Worm (Caenorhabditis elegans) whole organism, L2 larva: Measurements from ENCODE around the gene ani-3.

Source experiments
- C34F6.9 ChIP-seq: fragments of 150-350 bp; optimal IDR thresholded peaks from 2 replicates; lab custom pipeline; 2014; ENCODE audit warnings: missing biosample characterization, missing genetic modification characterization
- F13H6.1 ChIP-seq: sonication (generic microtip); optimal IDR thresholded peaks from 2 replicates; lab custom pipeline; 2016; ENCODE audit warnings: missing genetic modification characterization, missing compliant biosample characterization
- R02D3.7 ChIP-seq: fragments of 150-350 bp; optimal IDR thresholded peaks from 2 replicates; lab custom pipeline; 2014; ENCODE audit warnings: missing biosample characterization, missing genetic modification characterization
- Y55F3AM.14 ChIP-seq: fragments of 200-800 bp; sonication (Bioruptor generic); optimal IDR thresholded peaks from 2 replicates; lab custom pipeline; 2018; ENCODE audit warnings: mild to moderate bottlenecking, missing genetic modification characterization, missing compliant biosample characterization
- ZK546.5 ChIP-seq: sonication (generic microtip); optimal IDR thresholded peaks from 2 replicates; lab custom pipeline; 2017; ENCODE audit warnings: missing biosample characterization, missing genetic modification characterization
- alr-1 ChIP-seq: fragments of 150-350 bp; optimal IDR thresholded peaks from 2 replicates; lab custom pipeline; 2014; ENCODE audit warnings: missing biosample characterization, missing genetic modification characterization
- aly-2 ChIP-seq: fragments of 150-350 bp; optimal IDR thresholded peaks from 2 replicates; lab custom pipeline; 2014; ENCODE audit warnings: missing biosample characterization, missing genetic modification characterization
- ama-1 ChIP-seq: fragments of 150-350 bp; optimal IDR thresholded peaks from 2 replicates; lab custom pipeline; 2018; ENCODE audit warnings: inconsistent platforms
- blmp-1 ChIP-seq: sonication (generic microtip); optimal IDR thresholded peaks from 2 replicates; lab custom pipeline; 2017; ENCODE audit warnings: missing genetic modification characterization, mild to moderate bottlenecking, missing compliant biosample characterization, antibody characterized with exemption, moderate library complexity; ENCODE audit not compliant: insufficient read depth
- ceh-16 ChIP-seq: fragments of 150-350 bp; optimal IDR thresholded peaks from 2 replicates; lab custom pipeline; 2014; ENCODE audit warnings: missing biosample characterization, missing genetic modification characterization
- ceh-82 ChIP-seq: fragments of 150-350 bp; optimal IDR thresholded peaks from 2 replicates; lab custom pipeline; 2014; ENCODE audit warnings: missing biosample characterization, missing genetic modification characterization
- crh-2 ChIP-seq: sonication (generic microtip); optimal IDR thresholded peaks from 2 replicates; lab custom pipeline; 2017; ENCODE audit warnings: missing biosample characterization, missing genetic modification characterization
- dmd-4 ChIP-seq: sonication (generic microtip); optimal IDR thresholded peaks from 2 replicates; lab custom pipeline; 2017; ENCODE audit warnings: missing biosample characterization, missing genetic modification characterization
- elt-1 ChIP-seq: fragments of 150-350 bp; optimal IDR thresholded peaks from 2 replicates; lab custom pipeline; 2014; ENCODE audit warnings: missing biosample characterization, missing genetic modification characterization
- gmeb-1 ChIP-seq: fragments of 150-350 bp; optimal IDR thresholded peaks from 2 replicates; lab custom pipeline; 2014; ENCODE audit warnings: missing biosample characterization, missing genetic modification characterization
- lin-11 ChIP-seq: fragments of 150-350 bp; sonication (generic microtip); optimal IDR thresholded peaks from 2 replicates; lab custom pipeline; 2014; ENCODE audit warnings: missing biosample characterization, missing genetic modification characterization, inconsistent platforms, mixed read lengths
- lin-13 ChIP-seq: fragments of 150-350 bp; optimal IDR thresholded peaks from 2 replicates; lab custom pipeline; 2014; ENCODE audit warnings: missing biosample characterization, missing genetic modification reagents, missing genetic modification characterization
- lin-39 ChIP-seq: fragments of 150-350 bp; optimal IDR thresholded peaks from 2 replicates; lab custom pipeline; 2014; ENCODE audit warnings: missing biosample characterization, missing genetic modification reagents, missing genetic modification characterization
- lsy-2 ChIP-seq, 2 experiments: fragments of 150-350 bp in 1 of 2; sonication (generic microtip) in 1 of 2; optimal IDR thresholded peaks; 2 replicates each; lab custom pipeline; 2014 to 2017; ENCODE audit warnings: missing biosample characterization in 2 of 2, missing genetic modification characterization in 2 of 2
- mab-5 ChIP-seq: fragments of 150-350 bp; optimal IDR thresholded peaks from 2 replicates; lab custom pipeline; 2014; ENCODE audit warnings: missing biosample characterization, missing genetic modification characterization
- mbf-1 ChIP-seq: sonication (generic microtip); optimal IDR thresholded peaks from 2 replicates; lab custom pipeline; 2017; ENCODE audit warnings: missing biosample characterization, missing genetic modification characterization
- mdl-1 ChIP-seq, 2 experiments: fragments of 150-350 bp in 1 of 2; sonication (generic microtip) in 1 of 2; optimal IDR thresholded peaks; 2 replicates each; lab custom pipeline; 2017; ENCODE audit warnings: missing biosample characterization in 2 of 2, missing genetic modification characterization in 2 of 2
- nhr-11 ChIP-seq: fragments of 150-350 bp; optimal IDR thresholded peaks from 2 replicates; lab custom pipeline; 2014; ENCODE audit warnings: missing biosample characterization, missing genetic modification characterization
- nhr-21 ChIP-seq: fragments of 150-350 bp; optimal IDR thresholded peaks from 2 replicates; lab custom pipeline; 2014; ENCODE audit warnings: missing biosample characterization, missing genetic modification characterization
- nhr-237 ChIP-seq: fragments of 150-350 bp; optimal IDR thresholded peaks from 2 replicates; lab custom pipeline; 2014; ENCODE audit warnings: missing biosample characterization, missing genetic modification characterization
- nhr-25 ChIP-seq: fragments of 150-350 bp; sonication (generic microtip); optimal IDR thresholded peaks from 3 replicates; lab custom pipeline; 2014; ENCODE audit warnings: missing biosample characterization, missing genetic modification characterization
- nhr-77 ChIP-seq: fragments of 150-350 bp; optimal IDR thresholded peaks from 2 replicates; lab custom pipeline; 2014; ENCODE audit warnings: missing biosample characterization, missing genetic modification characterization
- sem-4 ChIP-seq: fragments of 150-350 bp; optimal IDR thresholded peaks from 2 replicates; lab custom pipeline; 2014; ENCODE audit warnings: missing biosample characterization, missing genetic modification reagents, missing genetic modification characterization
- skn-1 ChIP-seq: sonication (generic microtip); optimal IDR thresholded peaks from 2 replicates; lab custom pipeline; 2017; ENCODE audit warnings: missing biosample characterization, missing genetic modification characterization
- sma-3 ChIP-seq: sonication (generic microtip); optimal IDR thresholded peaks from 2 replicates; lab custom pipeline; 2016; ENCODE audit warnings: missing genetic modification reagents, missing genetic modification characterization, missing compliant biosample characterization
- sma-9 ChIP-seq, 2 experiments: fragments of 150-350 bp in 1 of 2; sonication (generic microtip) in 1 of 2; optimal IDR thresholded peaks; 2 replicates each; lab custom pipeline; 2014 to 2016; ENCODE audit warnings: missing genetic modification characterization in 2 of 2, mild to moderate bottlenecking in 1 of 2, missing biosample characterization in 1 of 2, missing compliant biosample characterization in 1 of 2, missing genetic modification reagents in 1 of 2, moderate library complexity in 1 of 2
- snpc-4 ChIP-seq: fragments of 150-350 bp; optimal IDR thresholded peaks from 2 replicates; lab custom pipeline; 2014; ENCODE audit warnings: missing biosample characterization, missing genetic modification characterization
- unc-39 ChIP-seq: fragments of 150-350 bp; optimal IDR thresholded peaks from 2 replicates; lab custom pipeline; 2014; ENCODE audit warnings: missing biosample characterization, missing genetic modification characterization
- unc-62 ChIP-seq: fragments of 150-350 bp; optimal IDR thresholded peaks from 2 replicates; lab custom pipeline; 2014; ENCODE audit warnings: missing biosample characterization, missing genetic modification reagents, missing genetic modification characterization
- ztf-1 ChIP-seq: fragments of 200-800 bp; sonication (Bioruptor generic); conservative IDR thresholded peaks from 2 replicates; pipeline ENCODE4 v1.3.6; 2022; ENCODE audit warnings: missing genetic modification characterization, missing compliant biosample characterization
- ztf-11 ChIP-seq: sonication (generic microtip); optimal IDR thresholded peaks from 2 replicates; lab custom pipeline; 2017; ENCODE audit warnings: missing biosample characterization, missing genetic modification characterization
- ztf-4 ChIP-seq: fragments of 150-350 bp; optimal IDR thresholded peaks from 2 replicates; lab custom pipeline; 2014; ENCODE audit warnings: missing biosample characterization, missing genetic modification characterization

The ani-3 gene

DNA sequence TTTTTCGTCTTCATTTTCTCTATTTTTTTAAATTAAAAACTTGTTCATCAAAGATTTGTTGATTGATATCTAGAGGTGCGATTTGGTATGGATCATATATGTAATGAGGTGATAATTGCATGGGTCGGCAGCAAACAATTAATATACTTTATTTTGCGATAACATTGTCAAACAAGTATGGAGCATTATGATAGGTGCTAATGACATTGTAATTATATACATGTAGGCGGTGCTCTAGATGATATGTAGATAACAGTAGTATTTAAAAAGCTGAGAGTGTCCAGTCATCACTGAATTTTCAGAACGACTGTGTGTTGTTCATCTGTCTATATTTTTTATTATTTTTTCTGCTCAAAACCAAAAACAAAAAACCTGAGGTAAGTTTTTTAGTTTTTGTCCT, 32.7 kb downstream of the ani-3 start, which contains the start of gene Y116F11A.1:
Gene Y116F11A.1 (plus strand): TSS at position 301 of the 400 bp plus-strand sequence.
- TF ChIP-seq aly-2, result no peak
- TF ChIP-seq ztf-11 (tag; lab: Kevin White, UChicago), result no peak
- TF ChIP-seq F13H6.1 (tag; lab: Kevin White, UChicago), result no peak
- TF ChIP-seq Y55F3AM.14, result no peak
- TF ChIP-seq C34F6.9 (tag; lab: Kevin White, UChicago), result no peak
- no peak for TF ChIP-seq gmeb-1 (tag; lab: Kevin White, UChicago)
- TF ChIP-seq sma-3, result no peak
- no peak for TF ChIP-seq mbf-1 (tag; lab: Kevin White, UChicago)

- TF ChIP-seq ama-1, result no peak
- TF ChIP-seq ztf-4, result no peak
- TF ChIP-seq aly-2, result no peak
- no peak for TF ChIP-seq R02D3.7 (tag; lab: Kevin White, UChicago)
- no peak for TF ChIP-seq sma-3
- no peak for TF ChIP-seq elt-1 (tag; lab: Kevin White, UChicago)
- TF ChIP-seq blmp-1, result no peak
- TF ChIP-seq mbf-1 (tag; lab: Kevin White, UChicago), result no peak
- TF ChIP-seq crh-2 (tag; lab: Kevin White, UChicago), result no peak
- no peak for TF ChIP-seq lin-39
- TF ChIP-seq mdl-1 (tag; optimal IDR thresholded peaks at IDR 0.05; lab: Kevin White, UChicago), result no peak
- no peak for TF ChIP-seq nhr-11 (tag; lab: Kevin White, UChicago)
- no peak for TF ChIP-seq ztf-1
- no peak for TF ChIP-seq Y55F3AM.14
- TF ChIP-seq alr-1, result no peak
- no peak for TF ChIP-seq lin-13 (GFP tag; lab: Kevin White, UChicago)
- TF ChIP-seq ztf-11 (tag; lab: Kevin White, UChicago), result no peak
- TF ChIP-seq nhr-21, result no peak
- TF ChIP-seq lsy-2 (tag; optimal IDR thresholded peaks at IDR 0.05; lab: Kevin White, UChicago), result no peak
- TF ChIP-seq lin-11, result no peak
These were observed 36.2 kb downstream of the ani-3 start for ce11 chrV:19733728-19734127.

DNA sequence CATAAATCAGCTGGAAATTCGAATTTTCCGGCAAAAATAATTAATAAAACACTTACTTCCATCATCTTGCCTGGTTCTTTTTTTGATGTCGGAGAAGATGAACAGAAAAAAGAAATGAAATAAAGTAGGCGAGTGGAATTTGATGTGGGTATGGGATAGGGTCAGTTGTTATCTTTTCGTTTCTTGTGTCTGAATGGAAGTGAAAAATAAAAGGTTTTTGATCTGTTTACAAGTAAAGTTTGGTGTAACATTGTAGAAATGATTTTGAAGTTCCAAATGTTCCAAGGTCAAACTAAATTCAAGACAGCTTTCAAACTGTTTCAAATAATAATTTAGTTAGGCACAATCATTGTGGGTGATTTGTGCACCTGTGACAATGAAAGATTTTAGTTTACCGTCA, 39.9 kb downstream of the ani-3 start, which contains the start of gene W04E12.7:
Gene W04E12.7 (minus strand): TSS at position 101 of the 400 bp plus-strand sequence.
- TF ChIP-seq sma-9 (GFP tag; optimal IDR thresholded peaks at IDR 0.05; lab: Kevin White, UChicago), result no peak
- no peak for TF ChIP-seq sma-9 (tag; optimal IDR thresholded peaks at IDR 0.05; lab: Kevin White, UChicago)
- TF ChIP-seq ZK546.5, result no peak
- TF ChIP-seq sem-4 (tag; lab: Kevin White, UChicago), result no peak
- no peak for TF ChIP-seq nhr-237 (tag; lab: Kevin White, UChicago)
- no peak for TF ChIP-seq alr-1
- TF ChIP-seq ztf-1, result no peak
- TF ChIP-seq mdl-1 (tag; optimal IDR thresholded peaks at IDR 0.05; lab: Kevin White, UChicago), result no peak
- no peak for TF ChIP-seq mab-5
- TF ChIP-seq unc-62 (GFP tag; lab: Kevin White, UChicago), result no peak
- TF ChIP-seq ceh-16, result no peak
- TF ChIP-seq lin-13 (GFP tag; lab: Kevin White, UChicago), result no peak
- no peak for TF ChIP-seq elt-1 (tag; lab: Kevin White, UChicago)
- no peak for TF ChIP-seq dmd-4 (tag; lab: Kevin White, UChicago)
- no peak for TF ChIP-seq gmeb-1 (tag; lab: Kevin White, UChicago)
- TF ChIP-seq snpc-4, result no peak
- TF ChIP-seq ztf-11 (tag; lab: Kevin White, UChicago), result no peak
- no peak for TF ChIP-seq blmp-1

DNA sequence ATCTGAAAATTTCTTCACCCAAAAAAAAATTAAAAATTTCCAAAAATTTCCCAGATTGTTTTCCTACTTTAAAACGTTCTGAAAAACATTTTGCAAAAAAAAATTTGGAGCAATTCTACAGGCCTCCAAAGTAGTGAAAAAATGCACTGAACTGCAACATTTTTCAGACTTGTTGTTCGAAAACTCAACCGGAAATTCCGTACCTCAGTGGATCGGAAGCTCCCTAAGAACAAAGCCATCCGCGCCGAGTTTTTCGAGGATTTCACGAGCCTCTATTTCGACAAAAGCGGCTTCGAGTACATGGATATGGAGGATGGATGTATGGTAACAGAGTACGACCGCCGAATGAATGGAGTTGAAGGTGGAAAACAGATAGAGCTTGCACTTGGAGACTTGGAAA, 40.6 kb downstream of the ani-3 start, which contains the start of gene fbxa-131:
Gene fbxa-131 (plus strand): TSS at position 301 of the 400 bp plus-strand sequence.
- TF ChIP-seq F13H6.1 (tag; lab: Kevin White, UChicago) (no peak), mab-5 (no peak), ztf-4 (no peak), ceh-82 (tag; lab: Kevin White, UChicago) (no peak), nhr-237 (tag; lab: Kevin White, UChicago) (no peak), C34F6.9 (tag; lab: Kevin White, UChicago) (no peak), lsy-2 (tag; optimal IDR thresholded peaks at IDR 0.05; lab: Kevin White, UChicago) (no peak), ZK546.5 (no peak), unc-39 (tag; lab: Kevin White, UChicago) (no peak), skn-1 (tag; lab: Kevin White, UChicago) (no peak), aly-2 (no peak), crh-2 (tag; lab: Kevin White, UChicago) (no peak), Y55F3AM.14 (no peak), nhr-11 (tag; lab: Kevin White, UChicago) (no peak), mbf-1 (tag; lab: Kevin White, UChicago) (no peak), alr-1 (no peak), nhr-25 (tag; lab: Kevin White, UChicago) (no peak), nhr-77 (tag; lab: Kevin White, UChicago) (no peak)
